Fruit fly (Drosophila melanogaster) whole organism, embryonic: ENCODE measurements around the gene SkpA.

Experiments
- Aef1 ChIP-seq: fragments of 200-800 bp; sonication (Bioruptor generic); IDR thresholded peaks from 3 replicates; pipeline ENCODE4 v1.3.6; 2022; ENCODE audit warnings: missing biosample characterization, missing genetic modification characterization
- Bdp1 ChIP-seq: fragments of 200-800 bp; sonication (Bioruptor generic); optimal IDR thresholded peaks from 3 replicates; lab custom pipeline; 2016; ENCODE audit warnings: missing biosample characterization, missing genetic modification characterization
- Bgb ChIP-seq: fragments of 200-800 bp; sonication (Bioruptor generic); IDR thresholded peaks from 2 replicates; pipeline ENCODE4 v1.3.6; 2022; ENCODE audit warnings: missing biosample characterization, missing genetic modification characterization; ENCODE audit not compliant: partially characterized antibody
- CG10147 ChIP-seq: fragments of 200-800 bp; sonication (Bioruptor generic); optimal IDR thresholded peaks from 2 replicates; lab custom pipeline; 2019; ENCODE audit warnings: missing biosample characterization, mild to moderate bottlenecking, missing genetic modification characterization, moderate library complexity
- CG1024 ChIP-seq: fragments of 200-800 bp; sonication (Bioruptor generic); IDR thresholded peaks from 2 replicates; pipeline ENCODE4 v1.3.6; 2022; ENCODE audit warnings: missing biosample characterization, missing genetic modification characterization
- CG11093 ChIP-seq: fragments of 200-800 bp; sonication (Bioruptor generic); IDR thresholded peaks from 3 replicates; pipeline ENCODE4 v1.3.6; 2022; ENCODE audit warnings: missing biosample characterization, missing genetic modification characterization
- CG11560 ChIP-seq: fragments of 200-800 bp; sonication (Bioruptor generic); IDR thresholded peaks from 3 replicates; pipeline ENCODE4 v1.3.6; 2022; ENCODE audit warnings: missing biosample characterization, missing genetic modification characterization
- CG12659 ChIP-seq: fragments of 200-800 bp; sonication (Bioruptor generic); optimal IDR thresholded peaks from 3 replicates; lab custom pipeline; 2017; ENCODE audit warnings: mild to moderate bottlenecking, missing biosample characterization, missing genetic modification reagents, missing genetic modification characterization
- CG14667 ChIP-seq: fragments of 200-800 bp; sonication (Bioruptor generic); IDR thresholded peaks from 2 replicates; pipeline ENCODE4 v1.3.6; 2022; ENCODE audit warnings: missing biosample characterization, missing genetic modification characterization
- CG14860 ChIP-seq: fragments of 200-800 bp; sonication (Bioruptor generic); IDR thresholded peaks from 3 replicates; pipeline ENCODE4 v1.3.6; 2022; ENCODE audit warnings: missing biosample characterization, missing genetic modification characterization; ENCODE audit not compliant: partially characterized antibody
- CG1603 ChIP-seq: fragments of 200-800 bp; sonication (Bioruptor generic); optimal IDR thresholded peaks from 2 replicates; lab custom pipeline; 2019; ENCODE audit warnings: missing biosample characterization, mild to moderate bottlenecking, missing genetic modification characterization, moderate library complexity
- CG17829 ChIP-seq: fragments of 200-800 bp; optimal IDR thresholded peaks from 2 replicates; lab custom pipeline; 2019; ENCODE audit warnings: missing biosample characterization, mild to moderate bottlenecking, missing genetic modification characterization, moderate library complexity
- CG2129 ChIP-seq: fragments of 200-800 bp; sonication (Bioruptor generic); IDR thresholded peaks from 2 replicates; pipeline ENCODE4 v1.3.6; 2022; ENCODE audit warnings: missing biosample characterization, missing genetic modification characterization; ENCODE audit not compliant: partially characterized antibody
- CG31365 ChIP-seq: fragments of 200-800 bp; sonication (Bioruptor generic); optimal IDR thresholded peaks from 2 replicates; lab custom pipeline; 2018; ENCODE audit warnings: missing biosample characterization, mild to moderate bottlenecking, missing genetic modification characterization
- CG4404 ChIP-seq: fragments of 200-800 bp; sonication (Bioruptor generic); IDR thresholded peaks from 2 replicates; pipeline ENCODE4 v1.3.6; 2022; ENCODE audit warnings: missing biosample characterization, missing genetic modification characterization
- CG4617 ChIP-seq: fragments of 200-800 bp; sonication (Bioruptor generic); optimal IDR thresholded peaks from 3 replicates; lab custom pipeline; 2016; ENCODE audit warnings: missing biosample characterization, missing genetic modification characterization, borderline replicate concordance
- CG9609 ChIP-seq: fragments of 200-800 bp; sonication (Bioruptor generic); optimal IDR thresholded peaks from 3 replicates; lab custom pipeline; 2016; ENCODE audit warnings: missing biosample characterization, missing genetic modification characterization
- CG9797 ChIP-seq: fragments of 200-800 bp; sonication (Bioruptor generic); optimal IDR thresholded peaks from 3 replicates; lab custom pipeline; 2018; ENCODE audit warnings: missing biosample characterization, mild to moderate bottlenecking, missing genetic modification characterization
- CTCF ChIP-seq: fragments of 200-800 bp; sonication (Bioruptor generic); optimal IDR thresholded peaks from 2 replicates; lab custom pipeline; 2017; ENCODE audit warnings: missing biosample characterization, mild to moderate bottlenecking, missing genetic modification characterization, moderate library complexity
- Deaf1 ChIP-seq: fragments of 200-800 bp; optimal IDR thresholded peaks from 3 replicates; lab custom pipeline; 2019; ENCODE audit warnings: missing biosample characterization, mild to moderate bottlenecking, missing genetic modification characterization, moderate library complexity
- Dref ChIP-seq: fragments of 200-800 bp; sonication (Bioruptor generic); IDR thresholded peaks from 2 replicates; pipeline ENCODE4 v1.3.6; 2022; ENCODE audit warnings: missing biosample characterization, missing genetic modification characterization
- E2f2 ChIP-seq: fragments of 200-800 bp; sonication (Bioruptor generic); IDR thresholded peaks from 2 replicates; pipeline ENCODE4 v1.3.6; 2022; ENCODE audit warnings: missing biosample characterization, missing genetic modification characterization
- Eip74EF ChIP-seq, 2 experiments: fragments of 200-800 bp in 1 of 2; fragments of >200 bp in 1 of 2; sonication (Bioruptor generic) in 1 of 2; optimal IDR thresholded peaks; 2 replicates each; lab custom pipeline; 2017 to 2019; ENCODE audit warnings: missing biosample characterization in 2 of 2, missing genetic modification characterization in 2 of 2, mild to moderate bottlenecking in 1 of 2, moderate library complexity in 1 of 2
- HLH4C ChIP-seq: fragments of 200-800 bp; sonication (Bioruptor generic); IDR thresholded peaks from 3 replicates; pipeline ENCODE4 v1.3.6; 2022; ENCODE audit warnings: missing biosample characterization, missing genetic modification characterization; ENCODE audit not compliant: partially characterized antibody
- HmgD ChIP-seq: fragments of 200-800 bp; sonication (Bioruptor generic); optimal IDR thresholded peaks from 3 replicates; lab custom pipeline; 2016; ENCODE audit warnings: missing biosample characterization, missing genetic modification characterization
- HmgZ ChIP-seq: fragments of 200-800 bp; sonication (Bioruptor generic); optimal IDR thresholded peaks from 2 replicates; lab custom pipeline; 2018; ENCODE audit warnings: missing biosample characterization, mild to moderate bottlenecking, missing genetic modification characterization
- Med ChIP-seq: fragments of 200-800 bp; sonication (Bioruptor generic); peaks from one replicate; lab custom pipeline; 2016; ENCODE audit warnings: missing biosample characterization, missing genetic modification characterization, mild to moderate bottlenecking, inconsistent platforms, moderate library complexity
- Myb ChIP-seq: fragments of 200-800 bp; sonication (Bioruptor generic); optimal IDR thresholded peaks from 2 replicates; lab custom pipeline; 2016; ENCODE audit warnings: missing biosample characterization, missing genetic modification characterization
- Scr ChIP-seq: fragments of 200-800 bp; sonication (Bioruptor generic); IDR thresholded peaks from 2 replicates; pipeline ENCODE4 v1.3.6; 2022; ENCODE audit warnings: missing biosample characterization, missing genetic modification characterization; ENCODE audit not compliant: partially characterized antibody
- Sin3A ChIP-seq: fragments of >200 bp; optimal IDR thresholded peaks from 2 replicates; lab custom pipeline; 2018
- Vsx1 ChIP-seq: fragments of 200-800 bp; sonication (Bioruptor generic); optimal IDR thresholded peaks from 2 replicates; lab custom pipeline; 2017; ENCODE audit warnings: missing biosample characterization, mild to moderate bottlenecking, missing genetic modification characterization, missing genetic modification reagents
- Xrp1 ChIP-seq: fragments of 200-800 bp; sonication (Bioruptor generic); IDR thresholded peaks from 2 replicates; pipeline ENCODE4 v1.3.6; 2022; ENCODE audit warnings: missing biosample characterization, missing genetic modification characterization
- dm ChIP-seq: fragments of 200-800 bp; sonication (Bioruptor generic); optimal IDR thresholded peaks from 3 replicates; lab custom pipeline; 2016; ENCODE audit warnings: missing biosample characterization, missing genetic modification characterization
- ewg ChIP-seq: fragments of 200-800 bp; sonication (Bioruptor generic); optimal IDR thresholded peaks from 3 replicates; lab custom pipeline; 2017; ENCODE audit warnings: mild to moderate bottlenecking, missing biosample characterization, missing genetic modification reagents, missing genetic modification characterization
- ftz-f1 ChIP-seq: fragments of 200-800 bp; sonication (Bioruptor generic); optimal IDR thresholded peaks from 2 replicates; lab custom pipeline; 2016; ENCODE audit warnings: missing biosample characterization, missing genetic modification characterization
- gfzf ChIP-seq: fragments of 200-800 bp; sonication (Bioruptor generic); optimal IDR thresholded peaks from 2 replicates; lab custom pipeline; 2016; ENCODE audit warnings: missing biosample characterization, mild to moderate bottlenecking, missing genetic modification characterization, moderate library complexity
- h ChIP-seq: fragments of >200 bp; optimal IDR thresholded peaks from 2 replicates; lab custom pipeline; 2017
- ken ChIP-seq: fragments of 200-800 bp; sonication (Bioruptor generic); IDR thresholded peaks from 3 replicates; pipeline ENCODE4 v1.3.6; 2022; ENCODE audit warnings: missing biosample characterization, missing genetic modification characterization
- knrl ChIP-seq: fragments of 200-800 bp; sonication (Bioruptor generic); IDR thresholded peaks from 3 replicates; pipeline ENCODE4 v1.3.6; 2022; ENCODE audit warnings: missing biosample characterization, missing genetic modification characterization; ENCODE audit not compliant: partially characterized antibody
- nerfin-2 ChIP-seq: fragments of 200-800 bp; sonication (Bioruptor generic); IDR thresholded peaks from 2 replicates; pipeline ENCODE4 v1.3.6; 2022; ENCODE audit warnings: missing biosample characterization, missing genetic modification characterization; ENCODE audit not compliant: partially characterized antibody
- oc ChIP-seq: fragments of 200-800 bp; sonication (Bioruptor generic); optimal IDR thresholded peaks from 2 replicates; lab custom pipeline; 2018; ENCODE audit warnings: missing biosample characterization, mild to moderate bottlenecking, missing genetic modification characterization, moderate library complexity
- p53 ChIP-seq: fragments of 200-800 bp; sonication (Bioruptor generic); optimal IDR thresholded peaks from 2 replicates; lab custom pipeline; 2016; ENCODE audit warnings: missing biosample characterization, missing genetic modification characterization
- prd ChIP-seq, 3 experiments: fragments of >200 bp in 2 of 3; fragments of 200-800 bp in 1 of 3; sonication (Bioruptor generic) in 1 of 3; optimal IDR thresholded peaks in 2 of 3; IDR thresholded peaks in 1 of 3; 2 replicates in 2 of 3; 3 replicates in 1 of 3; pipeline versions ENCODE4 v1.3.6 to Lab custom; 2017 to 2022; ENCODE audit warnings: missing biosample characterization in 1 of 3, missing genetic modification characterization in 1 of 3
- sc ChIP-seq, 3 experiments: fragments of >200 bp in 2 of 3; fragments of 200-800 bp in 1 of 3; sonication (Bioruptor generic) in 1 of 3; optimal IDR thresholded peaks; 2 replicates in 2 of 3; 3 replicates in 1 of 3; lab custom pipeline; 2017; ENCODE audit warnings: mild to moderate bottlenecking in 1 of 3, missing biosample characterization in 1 of 3, missing genetic modification characterization in 1 of 3, missing genetic modification reagents in 1 of 3
- sna ChIP-seq: fragments of 200-800 bp; sonication (Bioruptor generic); IDR thresholded peaks from 2 replicates; pipeline ENCODE4 v1.3.6; 2022; ENCODE audit warnings: missing biosample characterization, missing genetic modification characterization; ENCODE audit not compliant: partially characterized antibody
- sob ChIP-seq: fragments of 200-800 bp; sonication (Bioruptor generic); IDR thresholded peaks from 2 replicates; pipeline ENCODE4 v1.3.6; 2022; ENCODE audit warnings: missing biosample characterization, missing genetic modification characterization
- stwl ChIP-seq: fragments of 200-800 bp; sonication (Bioruptor generic); optimal IDR thresholded peaks from 3 replicates; lab custom pipeline; 2018; ENCODE audit warnings: missing biosample characterization, mild to moderate bottlenecking, missing genetic modification characterization, moderate library complexity
- trem ChIP-seq: fragments of 200-800 bp; optimal IDR thresholded peaks from 3 replicates; lab custom pipeline; 2019; ENCODE audit warnings: missing biosample characterization, mild to moderate bottlenecking, missing genetic modification characterization, moderate library complexity
- tup ChIP-seq: fragments of 200-800 bp; sonication (Bioruptor generic); optimal IDR thresholded peaks from 2 replicates; lab custom pipeline; 2016; ENCODE audit warnings: missing biosample characterization, mild to moderate bottlenecking, missing genetic modification characterization, moderate library complexity

SkpA gene

dm6 chrX:617477-617795, 38.5 kb upstream of the SkpA start (continued):
- TF ChIP-seq CG31365 (no peak), Bgb (GFP tag; lab: Robert Waterston, UW) (peak; percentile 82), knrl (GFP tag; lab: Robert Waterston, UW) (peak; percentile 72), CG4404 (no peak), Myb (GFP tag; lab: Kevin White, UChicago) (peak; percentile 44), trem (tag; lab: Kevin White, UChicago) (peak; percentile 14), Bdp1 (GFP tag; lab: Kevin White, UChicago) (no peak), p53 (GFP tag; lab: Kevin White, UChicago) (peak; percentile 3), prd (optimal IDR thresholded peaks at IDR 0.05; lab: Kevin White, UChicago) (no peak), prd (GFP tag; IDR thresholded peaks at IDR 0.05; lab: Robert Waterston, UW) (0 out of 3 replicates have a peak, but pooled peaks have one; percentile 27), oc (tag; lab: Kevin White, UChicago) (no peak), E2f2 (GFP tag; lab: Robert Waterston, UW) (peak; percentile 90), HmgD (GFP tag; lab: Kevin White, UChicago) (peak; percentile 19), CG17829 (tag; lab: Kevin White, UChicago) (peak; percentile 16), CTCF (GFP tag; lab: Kevin White, UChicago) (peak; percentile 52), Vsx1 (GFP tag; lab: Kevin White, UChicago) (no peak), tup (GFP tag; lab: Kevin White, UChicago) (no peak), sc (optimal IDR thresholded peaks at IDR 0.05; lab: Kevin White, UChicago) (no peak), sc (GFP tag; optimal IDR thresholded peaks at IDR 0.05; lab: Kevin White, UChicago) (no peak), Scr (GFP tag; lab: Robert Waterston, UW) (peak; percentile 75), ken (GFP tag; lab: Robert Waterston, UW) (0 out of 3 replicates have a peak, but pooled peaks have one; percentile 16), Deaf1 (tag; lab: Kevin White, UChicago) (peak; percentile 62), dm (GFP tag; lab: Kevin White, UChicago) (peak; percentile 23), Sin3A (lab: Kevin White, UChicago) (peak; percentile 26), Med (GFP tag; lab: Kevin White, UChicago) (peak; percentile 82), sob (GFP tag; lab: Robert Waterston, UW) (0 out of 2 replicates have a peak, but pooled peaks have one; percentile 11), Eip74EF (GFP tag; optimal IDR thresholded peaks at IDR 0.05; lab: Kevin White, UChicago) (no peak), CG12659 (GFP tag; lab: Kevin White, UChicago) (peak; percentile 16), CG9609 (GFP tag; lab: Kevin White, UChicago) (no peak), HmgZ (tag; lab: Kevin White, UChicago) (peak; percentile 41), Aef1 (GFP tag; lab: Robert Waterston, UW) (peak; percentile 35; the same call in 2 of the 3 replicates), CG11560 (peak; percentile 41; the same call in 1 of the 3 replicates), CG10147 (GFP tag; lab: Kevin White, UChicago) (no peak), CG1024 (GFP tag; lab: Robert Waterston, UW) (no peak), sna (peak; percentile 65), CG14860 (GFP tag; lab: Robert Waterston, UW) (peak; percentile 53; the same call in 2 of the 3 replicates), ewg (GFP tag; lab: Kevin White, UChicago) (peak; percentile 57), CG14667 (GFP tag; lab: Robert Waterston, UW) (no peak), ftz-f1 (peak; percentile 3), nerfin-2 (GFP tag; lab: Robert Waterston, UW) (peak; percentile 42; the same call in 1 of the 2 replicates), CG1603 (tag; lab: Kevin White, UChicago) (peak; percentile 70), Dref (GFP tag; lab: Robert Waterston, UW) (peak; percentile 85), stwl (peak; percentile 45), CG11093 (GFP tag; lab: Robert Waterston, UW) (no peak), HLH4C (GFP tag; lab: Robert Waterston, UW) (peak; percentile 69), CG4617 (GFP tag; lab: Kevin White, UChicago) (peak; percentile 22), CG2129 (GFP tag; lab: Robert Waterston, UW) (peak; percentile 33; the same call in 1 of the 2 replicates), gfzf (peak; percentile 37), h (lab: Kevin White, UChicago) (no peak), CG9797 (GFP tag; lab: Kevin White, UChicago) (peak; percentile 38), Xrp1 (no peak)
